Worm (Caenorhabditis elegans) whole organism, young adult: ENCODE data around the gene K08E4.3.

Experiments
- B0019.2 ChIP-seq: fragments of 200-800 bp; sonication (Bioruptor generic); conservative IDR thresholded peaks from 2 replicates; pipeline ENCODE4 v1.3.6; 2022; ENCODE audit warnings: missing genetic modification reagents, missing genetic modification characterization, missing compliant biosample characterization
- B0336.3 ChIP-seq: fragments of 200-800 bp; sonication (Bioruptor generic); IDR thresholded peaks from 2 replicates; pipeline ENCODE4 v1.3.6; 2022; ENCODE audit warnings: missing genetic modification characterization, missing compliant biosample characterization
- C06A6.2 ChIP-seq: fragments of 200-800 bp; sonication (Bioruptor generic); conservative IDR thresholded peaks from 2 replicates; pipeline ENCODE4 v1.3.6; 2022; ENCODE audit warnings: missing genetic modification characterization, missing compliant biosample characterization
- C17E4.6 ChIP-seq: fragments of 200-800 bp; sonication (Bioruptor generic); IDR thresholded peaks from 2 replicates; pipeline ENCODE4 v1.3.6; 2022; ENCODE audit warnings: missing genetic modification reagents, missing genetic modification characterization, missing compliant biosample characterization
- F10E7.11 ChIP-seq: sonication (generic microtip); optimal IDR thresholded peaks from 2 replicates; lab custom pipeline; 2017; ENCODE audit warnings: mild to moderate bottlenecking, missing genetic modification characterization, moderate library complexity, missing compliant biosample characterization
- F33H1.4 ChIP-seq: fragments of 200-800 bp; sonication (Bioruptor generic); IDR thresholded peaks from 2 replicates; pipeline ENCODE4 v1.3.6; 2022; ENCODE audit warnings: missing genetic modification reagents, missing genetic modification characterization, missing compliant biosample characterization
- K11D2.4 ChIP-seq: fragments of 200-800 bp; sonication (Bioruptor generic); IDR thresholded peaks from 2 replicates; pipeline ENCODE4 v1.3.6; 2022; ENCODE audit warnings: missing genetic modification reagents, missing genetic modification characterization, missing compliant biosample characterization
- K12H6.12 ChIP-seq: fragments of 200-800 bp; sonication (Bioruptor generic); optimal IDR thresholded peaks from 2 replicates; lab custom pipeline; 2018; ENCODE audit warnings: mild to moderate bottlenecking, missing genetic modification characterization, missing compliant biosample characterization
- T07F8.4 ChIP-seq: sonication (generic microtip); optimal IDR thresholded peaks from 2 replicates; lab custom pipeline; 2016; ENCODE audit warnings: mild to moderate bottlenecking, missing genetic modification characterization, moderate library complexity, missing compliant biosample characterization
- Y56A3A.18 ChIP-seq: fragments of 200-800 bp; sonication (Bioruptor generic); IDR thresholded peaks from 2 replicates; pipeline ENCODE4 v1.3.6; 2022; ENCODE audit warnings: missing genetic modification reagents, missing genetic modification characterization, missing compliant biosample characterization
- Y67H2A.10 ChIP-seq: fragments of 200-800 bp; sonication (Bioruptor generic); conservative IDR thresholded peaks from 2 replicates; pipeline ENCODE4 v1.3.6; 2022; ENCODE audit warnings: missing genetic modification reagents, missing genetic modification characterization, missing compliant biosample characterization
- Y95B8A.8 ChIP-seq: fragments of 200-800 bp; sonication (Bioruptor generic); IDR thresholded peaks from 2 replicates; pipeline ENCODE4 v1.3.6; 2022; ENCODE audit warnings: missing genetic modification reagents, missing genetic modification characterization, missing compliant biosample characterization
- athp-1 ChIP-seq: sonication (generic microtip); optimal IDR thresholded peaks from 2 replicates; lab custom pipeline; 2017; ENCODE audit warnings: mild to moderate bottlenecking, missing genetic modification characterization, missing compliant biosample characterization
- attf-5 ChIP-seq: fragments of 200-800 bp; sonication (Bioruptor generic); optimal IDR thresholded peaks from 2 replicates; lab custom pipeline; 2018; ENCODE audit warnings: mild to moderate bottlenecking, missing genetic modification characterization, missing compliant biosample characterization
- cebp-1 ChIP-seq, 2 experiments: fragments of 200-800 bp in 1 of 2; sonication (Bioruptor generic) in 1 of 2; sonication (generic microtip) in 1 of 2; IDR thresholded peaks in 1 of 2; optimal IDR thresholded peaks in 1 of 2; 2 replicates each; pipeline versions ENCODE4 v1.3.6 to Lab custom; 2017 to 2022; ENCODE audit warnings: missing compliant biosample characterization in 2 of 2, missing genetic modification characterization in 2 of 2, mild to moderate bottlenecking in 1 of 2, missing genetic modification reagents in 1 of 2, moderate library complexity in 1 of 2
- egl-18 ChIP-seq: fragments of 200-800 bp; sonication (Bioruptor generic); IDR thresholded peaks from 2 replicates; pipeline ENCODE4 v1.3.6; 2022; ENCODE audit warnings: missing genetic modification reagents, missing genetic modification characterization, missing compliant biosample characterization
- egrh-3 ChIP-seq: fragments of 200-800 bp; sonication (Bioruptor generic); IDR thresholded peaks from 2 replicates; pipeline ENCODE4 v1.3.6; 2022; ENCODE audit warnings: missing genetic modification reagents, missing genetic modification characterization, missing compliant biosample characterization
- ekl-4 ChIP-seq: fragments of 200-800 bp; sonication (Bioruptor generic); IDR thresholded peaks from 2 replicates; pipeline ENCODE4 v1.3.6; 2022; ENCODE audit warnings: missing genetic modification reagents, missing genetic modification characterization, missing compliant biosample characterization
- fkh-3 ChIP-seq: sonication (generic microtip); optimal IDR thresholded peaks from 2 replicates; lab custom pipeline; 2016; ENCODE audit warnings: mild to moderate bottlenecking, missing genetic modification characterization, missing compliant biosample characterization
- gei-17 ChIP-seq: fragments of 200-800 bp; sonication (Bioruptor generic); optimal IDR thresholded peaks from 2 replicates; lab custom pipeline; 2018; ENCODE audit warnings: mild to moderate bottlenecking, missing genetic modification characterization, missing compliant biosample characterization
- hlh-26 ChIP-seq: fragments of 200-800 bp; sonication (Bioruptor generic); conservative IDR thresholded peaks from 2 replicates; pipeline ENCODE4 v1.3.6; 2022; ENCODE audit warnings: missing genetic modification reagents, missing genetic modification characterization, missing compliant biosample characterization
- hmg-1.2 ChIP-seq: fragments of 200-800 bp; sonication (Bioruptor generic); IDR thresholded peaks from 2 replicates; pipeline ENCODE4 v1.3.6; 2022; ENCODE audit warnings: missing genetic modification reagents, missing genetic modification characterization, missing compliant biosample characterization
- let-526 ChIP-seq: fragments of 200-800 bp; sonication (Bioruptor generic); IDR thresholded peaks from 2 replicates; pipeline ENCODE4 v1.3.6; 2022; ENCODE audit warnings: missing genetic modification reagents, missing genetic modification characterization, missing compliant biosample characterization
- let-607 ChIP-seq, 2 experiments: fragments of 200-800 bp in 1 of 2; sonication (Bioruptor generic) in 1 of 2; sonication (generic microtip) in 1 of 2; optimal IDR thresholded peaks; 2 replicates each; lab custom pipeline; 2016 to 2018; ENCODE audit warnings: mild to moderate bottlenecking in 2 of 2, missing compliant biosample characterization in 2 of 2, missing genetic modification characterization in 2 of 2, moderate library complexity in 2 of 2, missing genotype in 1 of 2
- lin-35 ChIP-seq, 3 experiments: fragments of 150-350 bp in 2 of 3; sonication (generic microtip) in 1 of 3; optimal IDR thresholded peaks; 2 replicates each; lab custom pipeline; 2014 to 2018; ENCODE audit warnings: missing biosample characterization in 3 of 3, missing genetic modification characterization in 3 of 3, missing genetic modification reagents in 3 of 3
- lin-40 ChIP-seq: sonication (generic microtip); optimal IDR thresholded peaks from 2 replicates; lab custom pipeline; 2016; ENCODE audit warnings: missing genetic modification characterization, mild to moderate bottlenecking, missing compliant biosample characterization, missing genotype, missing genetic modification reagents
- lin-54 ChIP-seq: fragments of 200-800 bp; sonication (Bioruptor generic); optimal IDR thresholded peaks from 2 replicates; lab custom pipeline; 2018; ENCODE audit warnings: mild to moderate bottlenecking, missing genetic modification characterization, missing compliant biosample characterization
- madf-10 ChIP-seq: sonication (generic microtip); optimal IDR thresholded peaks from 2 replicates; lab custom pipeline; 2016; ENCODE audit warnings: mild to moderate bottlenecking, missing genetic modification characterization, missing compliant biosample characterization
- madf-8 ChIP-seq: fragments of 200-800 bp; sonication (Bioruptor generic); conservative IDR thresholded peaks from 2 replicates; pipeline ENCODE4 v1.3.6; 2022; ENCODE audit warnings: missing genetic modification reagents, missing genetic modification characterization, missing compliant biosample characterization
- nfyb-1 ChIP-seq: fragments of 200-800 bp; sonication (Bioruptor generic); IDR thresholded peaks from 2 replicates; pipeline ENCODE4 v1.3.6; 2022; ENCODE audit warnings: missing genetic modification reagents, missing genetic modification characterization, missing compliant biosample characterization
- nhr-27 ChIP-seq: fragments of 200-800 bp; sonication (Bioruptor generic); optimal IDR thresholded peaks from 2 replicates; lab custom pipeline; 2018; ENCODE audit warnings: mild to moderate bottlenecking, missing genetic modification characterization, moderate library complexity, missing compliant biosample characterization
- nhr-80 ChIP-seq: sonication (generic microtip); optimal IDR thresholded peaks from 2 replicates; lab custom pipeline; 2016; ENCODE audit warnings: missing genetic modification characterization, missing compliant biosample characterization
- nhr-90 ChIP-seq: sonication (generic microtip); optimal IDR thresholded peaks from 2 replicates; lab custom pipeline; 2016; ENCODE audit warnings: missing genotype, mild to moderate bottlenecking, missing genetic modification characterization, missing compliant biosample characterization
- pbrm-1 ChIP-seq: fragments of 200-800 bp; sonication (Bioruptor generic); IDR thresholded peaks from 2 replicates; pipeline ENCODE4 v1.3.6; 2022; ENCODE audit warnings: missing genetic modification reagents, missing genetic modification characterization, missing compliant biosample characterization
- repo-1 ChIP-seq: sonication (generic microtip); optimal IDR thresholded peaks from 2 replicates; lab custom pipeline; 2017; ENCODE audit warnings: mild to moderate bottlenecking, missing genetic modification characterization, missing compliant biosample characterization
- snpc-1.1 ChIP-seq: sonication (generic microtip); optimal IDR thresholded peaks from 2 replicates; lab custom pipeline; 2017; ENCODE audit warnings: missing genetic modification characterization, mild to moderate bottlenecking, missing compliant biosample characterization, antibody characterized with exemption, moderate library complexity, missing genotype, missing genetic modification reagents; ENCODE audit not compliant: insufficient read depth
- snpc-4 ChIP-seq, 5 experiments: fragments of 150-350 bp in 1 of 5; sonication (generic microtip) in 4 of 5; optimal IDR thresholded peaks; 2 replicates each; lab custom pipeline; 2014 to 2018; ENCODE audit warnings: missing genetic modification characterization in 5 of 5, missing biosample characterization in 3 of 5, antibody characterized with exemption in 2 of 5, mild to moderate bottlenecking in 2 of 5, missing compliant biosample characterization in 2 of 5, missing genotype in 2 of 5, moderate library complexity in 2 of 5, missing genetic modification reagents in 1 of 5
- somi-1 ChIP-seq: fragments of 200-800 bp; sonication (Bioruptor generic); optimal IDR thresholded peaks from 2 replicates; lab custom pipeline; 2018; ENCODE audit warnings: mild to moderate bottlenecking, missing genetic modification characterization, missing compliant biosample characterization
- tlf-1 ChIP-seq: fragments of 200-800 bp; sonication (Bioruptor generic); optimal IDR thresholded peaks from 2 replicates; lab custom pipeline; 2018; ENCODE audit warnings: mild to moderate bottlenecking, missing genetic modification characterization, missing compliant biosample characterization
- unc-62 ChIP-seq: fragments of 150-350 bp; optimal IDR thresholded peaks from 2 replicates; lab custom pipeline; 2014; ENCODE audit warnings: missing biosample characterization, missing genetic modification reagents, missing genetic modification characterization
- ztf-18 ChIP-seq: sonication (generic microtip); optimal IDR thresholded peaks from 2 replicates; lab custom pipeline; 2016; ENCODE audit warnings: missing genotype, mild to moderate bottlenecking, missing genetic modification characterization, missing compliant biosample characterization
- ztf-26 ChIP-seq: sonication (generic microtip); optimal IDR thresholded peaks from 2 replicates; lab custom pipeline; 2017; ENCODE audit warnings: missing genetic modification characterization, missing compliant biosample characterization

K08E4.3 gene

DNA sequence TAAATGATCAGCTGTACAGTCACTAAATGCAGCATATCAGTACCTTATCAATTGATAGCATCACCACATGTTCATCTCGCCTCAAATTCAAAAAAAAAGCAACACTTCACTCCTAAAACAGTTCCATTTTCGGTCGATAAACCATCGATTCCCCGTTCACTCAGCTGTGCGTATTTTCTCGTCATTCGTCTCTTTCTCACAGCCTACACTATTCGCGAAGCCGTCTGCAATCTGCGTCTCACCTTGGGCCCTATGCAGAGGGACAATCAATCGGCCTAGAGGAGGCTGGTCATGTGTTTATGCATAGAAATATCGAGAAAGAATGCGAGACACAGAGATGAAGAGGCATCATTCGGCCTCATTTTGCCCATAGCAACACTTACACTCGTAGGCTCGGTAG is 25.2 kb upstream of the K08E4.3 start (continued):
- TF ChIP-seq T07F8.4 (tag; lab: Kevin White, UChicago) (peak; percentile 12), lin-40 (tag; lab: Kevin White, UChicago) (peak; percentile 91), somi-1 (peak; percentile 86), hlh-26 (GFP tag; lab: Robert Waterston, UW) (no peak), nhr-27 (tag; lab: Kevin White, UChicago) (no peak), K11D2.4 (peak; percentile 77), attf-5 (peak; percentile 97), let-526 (GFP tag; lab: Robert Waterston, UW) (0 out of 2 replicates have a peak, but pooled peaks have one; percentile 22), lin-35 (GFP tag; optimal IDR thresholded peaks at IDR 0.05; lab: Kevin White, UChicago) (peak in 1 of 3 experiments; percentile 67), madf-10 (tag; lab: Kevin White, UChicago) (peak; percentile 80), F10E7.11 (no peak), snpc-1.1 (tag; lab: Kevin White, UChicago) (no peak), madf-8 (GFP tag; lab: Robert Waterston, UW) (no peak), unc-62 (peak; percentile 36), K12H6.12 (tag; lab: Kevin White, UChicago) (peak; percentile 77), ekl-4 (GFP tag; lab: Robert Waterston, UW) (peak; percentile 80), repo-1 (tag; lab: Kevin White, UChicago) (peak; percentile 79), egl-18 (GFP tag; lab: Robert Waterston, UW) (no peak), ztf-26 (tag; lab: Kevin White, UChicago) (peak; percentile 72), nhr-80 (peak; percentile 98), lin-54 (peak; percentile 70), B0336.3 (GFP tag; lab: Robert Waterston, UW) (peak; percentile 95), nhr-90 (peak; percentile 71), athp-1 (tag; lab: Kevin White, UChicago) (peak; percentile 84), Y67H2A.10 (GFP tag; lab: Robert Waterston, UW) (no peak; the same call in 1 of the 2 replicates), Y56A3A.18 (peak; percentile 50; the same call in 1 of the 2 replicates), pbrm-1 (GFP tag; lab: Robert Waterston, UW) (peak; percentile 59), egrh-3 (peak; percentile 17; the same call in 1 of the 2 replicates), C17E4.6 (peak; percentile 44; the same call in 1 of the 2 replicates), hmg-1.2 (GFP tag; lab: Robert Waterston, UW) (peak; percentile 96), ztf-18 (tag; lab: Kevin White, UChicago) (peak; percentile 43), tlf-1 (GFP tag; lab: Kevin White, UChicago) (peak; percentile 65), cebp-1 (GFP tag; IDR thresholded peaks at IDR 0.05; lab: Robert Waterston, UW) (peak; percentile 63; the same call in 1 of the 2 replicates), cebp-1 (tag; optimal IDR thresholded peaks at IDR 0.05; lab: Kevin White, UChicago) (peak; percentile 88), snpc-4 (GFP tag; optimal IDR thresholded peaks at IDR 0.05; lab: Kevin White, UChicago) (no peak), snpc-4 (tag; optimal IDR thresholded peaks at IDR 0.05; lab: Kevin White, UChicago) (peak in 2 of 4 experiments; percentile 50 to 58), C06A6.2 (GFP tag; lab: Robert Waterston, UW) (0 out of 2 replicates have a peak, but pooled peaks have one; percentile 64), F33H1.4 (no peak), Y95B8A.8 (GFP tag; lab: Robert Waterston, UW) (peak; percentile 48; the same call in 1 of the 2 replicates), B0019.2 (GFP tag; lab: Robert Waterston, UW) (no peak), let-607 (tag; optimal IDR thresholded peaks at IDR 0.05; lab: Kevin White, UChicago) (peak; percentile 27 to 87), fkh-3 (tag; lab: Kevin White, UChicago) (peak; percentile 52), nfyb-1 (peak; percentile 76), gei-17 (GFP tag; lab: Kevin White, UChicago) (peak; percentile 74)
